Fruit fly (Drosophila melanogaster) whole organism, prepupa: Measurements from ENCODE around the gene nsl1.

Experiments
- Blimp-1 ChIP-seq: fragments of 200-800 bp; sonication (Bioruptor generic); optimal IDR thresholded peaks from 3 replicates; lab custom pipeline; 2017; ENCODE audit warnings: missing biosample characterization, missing genetic modification characterization, mild to moderate bottlenecking, moderate library complexity, missing genetic modification reagents
- CG10669 ChIP-seq: fragments of 200-800 bp; sonication (Bioruptor generic); optimal IDR thresholded peaks from 3 replicates; lab custom pipeline; 2018; ENCODE audit warnings: missing biosample characterization, mild to moderate bottlenecking, missing genetic modification characterization, moderate library complexity
- CG15336 ChIP-seq: fragments of 200-800 bp; sonication (Bioruptor generic); IDR thresholded peaks from 2 replicates; pipeline ENCODE4 v1.3.6; 2022; ENCODE audit warnings: missing biosample characterization, missing genetic modification characterization
- CG1621 ChIP-seq: fragments of 200-800 bp; sonication (Bioruptor generic); optimal IDR thresholded peaks from 3 replicates; lab custom pipeline; 2018; ENCODE audit warnings: missing biosample characterization, mild to moderate bottlenecking, missing genetic modification characterization
- CG16779 ChIP-seq: fragments of 200-800 bp; sonication (Bioruptor generic); optimal IDR thresholded peaks from 3 replicates; lab custom pipeline; 2017; ENCODE audit warnings: missing biosample characterization, mild to moderate bottlenecking, missing genetic modification characterization
- CG31627 ChIP-seq: fragments of 200-800 bp; sonication (Bioruptor generic); optimal IDR thresholded peaks from 3 replicates; lab custom pipeline; 2016; ENCODE audit warnings: missing biosample characterization, missing genetic modification characterization
- CG3919 ChIP-seq: fragments of 200-800 bp; sonication (Bioruptor generic); optimal IDR thresholded peaks from 3 replicates; lab custom pipeline; 2016; ENCODE audit warnings: missing biosample characterization, missing genetic modification characterization
- CG6163 ChIP-seq: fragments of 200-800 bp; sonication (Bioruptor generic); IDR thresholded peaks from 3 replicates; pipeline ENCODE4 v1.3.6; 2022; ENCODE audit warnings: missing biosample characterization, missing genetic modification characterization
- CG6808 ChIP-seq: fragments of 200-800 bp; sonication (Bioruptor generic); optimal IDR thresholded peaks from 3 replicates; lab custom pipeline; 2017; ENCODE audit warnings: missing biosample characterization, missing genetic modification characterization, mild to moderate bottlenecking, moderate library complexity, missing genetic modification reagents
- CG7368 ChIP-seq: fragments of 200-800 bp; sonication (Bioruptor generic); optimal IDR thresholded peaks from 3 replicates; lab custom pipeline; 2016; ENCODE audit warnings: missing biosample characterization, missing genetic modification characterization
- CG8119 ChIP-seq: fragments of 200-800 bp; sonication (Bioruptor generic); IDR thresholded peaks from 3 replicates; pipeline ENCODE4 v1.3.6; 2022; ENCODE audit warnings: missing biosample characterization, missing genetic modification characterization
- CG8632 ChIP-seq: fragments of 200-800 bp; sonication (Bioruptor generic); optimal IDR thresholded peaks from 3 replicates; lab custom pipeline; 2016; ENCODE audit warnings: missing biosample characterization, missing genetic modification characterization
- CG9139 ChIP-seq: fragments of 200-800 bp; sonication (Bioruptor generic); optimal IDR thresholded peaks from 3 replicates; lab custom pipeline; 2017; ENCODE audit warnings: missing biosample characterization, mild to moderate bottlenecking, missing genetic modification characterization
- Eip75B ChIP-seq: fragments of 200-800 bp; sonication (Bioruptor generic); optimal IDR thresholded peaks from 3 replicates; lab custom pipeline; 2016; ENCODE audit warnings: missing biosample characterization, missing genetic modification characterization
- Eip78C ChIP-seq: fragments of 200-800 bp; sonication (Bioruptor generic); peaks from one replicate; lab custom pipeline; 2016; ENCODE audit warnings: missing biosample characterization, missing genetic modification characterization
- Ets21C ChIP-seq: fragments of 200-800 bp; sonication (Bioruptor generic); optimal IDR thresholded peaks from 3 replicates; lab custom pipeline; 2016; ENCODE audit warnings: missing biosample characterization, missing genetic modification characterization
- Ets96B ChIP-seq: fragments of 200-800 bp; optimal IDR thresholded peaks from 2 replicates; lab custom pipeline; 2019; ENCODE audit warnings: missing biosample characterization, mild to moderate bottlenecking, missing genetic modification characterization, moderate library complexity
- Hr38 ChIP-seq: sonication (Bioruptor generic); optimal IDR thresholded peaks from 2 replicates; lab custom pipeline; 2016; ENCODE audit warnings: missing biosample characterization, missing genetic modification characterization
- Hr39 ChIP-seq: fragments of 200-800 bp; sonication (Bioruptor generic); optimal IDR thresholded peaks from 2 replicates; lab custom pipeline; 2016; ENCODE audit warnings: missing biosample characterization, missing genetic modification characterization
- Hr4 ChIP-seq: fragments of 200-800 bp; sonication (Bioruptor generic); optimal IDR thresholded peaks from 3 replicates; lab custom pipeline; 2016; ENCODE audit warnings: missing biosample characterization, missing genetic modification characterization
- Lpt ChIP-seq: fragments of 200-800 bp; sonication (Bioruptor generic); optimal IDR thresholded peaks from 3 replicates; lab custom pipeline; 2016; ENCODE audit warnings: missing biosample characterization, missing genetic modification characterization
- OdsH ChIP-seq: fragments of 200-800 bp; sonication (Bioruptor generic); optimal IDR thresholded peaks from 3 replicates; lab custom pipeline; 2016; ENCODE audit warnings: missing biosample characterization, missing genetic modification characterization
- Smox ChIP-seq: fragments of 200-800 bp; sonication (Bioruptor generic); optimal IDR thresholded peaks from 3 replicates; lab custom pipeline; 2016; ENCODE audit warnings: missing biosample characterization, missing genetic modification characterization
- Sox102F ChIP-seq: fragments of 200-800 bp; sonication (Bioruptor generic); optimal IDR thresholded peaks from 2 replicates; lab custom pipeline; 2016; ENCODE audit warnings: missing biosample characterization, mild to moderate bottlenecking, missing genetic modification characterization
- Sox14 ChIP-seq: fragments of 200-800 bp; sonication (Bioruptor generic); optimal IDR thresholded peaks from 3 replicates; lab custom pipeline; 2016; ENCODE audit warnings: missing biosample characterization, missing genetic modification characterization
- achi ChIP-seq: fragments of 200-800 bp; sonication (Bioruptor generic); optimal IDR thresholded peaks from 3 replicates; lab custom pipeline; 2016; ENCODE audit warnings: missing biosample characterization, missing genetic modification characterization
- cyc ChIP-seq: fragments of 200-800 bp; sonication (Bioruptor generic); optimal IDR thresholded peaks from 3 replicates; lab custom pipeline; 2016; ENCODE audit warnings: missing biosample characterization, missing genetic modification characterization
- dsx ChIP-seq: fragments of 200-800 bp; optimal IDR thresholded peaks from 3 replicates; lab custom pipeline; 2019; ENCODE audit warnings: missing biosample characterization, mild to moderate bottlenecking, missing genetic modification characterization, moderate library complexity; ENCODE audit not compliant: poor library complexity, severe bottlenecking
- eg ChIP-seq: fragments of 200-800 bp; sonication (Bioruptor generic); IDR thresholded peaks from 3 replicates; pipeline ENCODE4 v1.3.6; 2022; ENCODE audit warnings: missing biosample characterization, missing genetic modification characterization
- esn ChIP-seq: fragments of 200-800 bp; sonication (Bioruptor generic); optimal IDR thresholded peaks from 2 replicates; lab custom pipeline; 2016; ENCODE audit warnings: missing biosample characterization, mild to moderate bottlenecking, missing genetic modification characterization, moderate library complexity
- fd59A ChIP-seq: fragments of 200-800 bp; sonication (Bioruptor generic); optimal IDR thresholded peaks from 2 replicates; lab custom pipeline; 2017; ENCODE audit warnings: missing biosample characterization, mild to moderate bottlenecking, missing genetic modification characterization, missing genetic modification reagents
- fd85E ChIP-seq: fragments of 200-800 bp; sonication (Bioruptor generic); optimal IDR thresholded peaks from 3 replicates; lab custom pipeline; 2016; ENCODE audit warnings: missing biosample characterization, missing genetic modification characterization
- lz ChIP-seq: fragments of 200-800 bp; sonication (Bioruptor generic); optimal IDR thresholded peaks from 3 replicates; lab custom pipeline; 2016; ENCODE audit warnings: missing biosample characterization, missing genetic modification characterization
- pdm3 ChIP-seq: fragments of 200-800 bp; sonication (Bioruptor generic); optimal IDR thresholded peaks from 3 replicates; lab custom pipeline; 2016; ENCODE audit warnings: missing biosample characterization, missing genetic modification characterization
- salr ChIP-seq, 2 experiments: fragments of 200-800 bp; sonication (Bioruptor generic); optimal IDR thresholded peaks; 3 replicates each; lab custom pipeline; 2016 to 2018; ENCODE audit warnings: missing biosample characterization in 2 of 2, missing genetic modification characterization in 2 of 2, mild to moderate bottlenecking in 1 of 2
- spab ChIP-seq: fragments of 200-800 bp; sonication (Bioruptor generic); optimal IDR thresholded peaks from 2 replicates; lab custom pipeline; 2017; ENCODE audit warnings: missing biosample characterization, mild to moderate bottlenecking, missing genetic modification characterization, missing genetic modification reagents
- ss ChIP-seq, 2 experiments: fragments of 200-800 bp; sonication (Bioruptor generic); optimal IDR thresholded peaks; 2 replicates in 1 of 2; 3 replicates in 1 of 2; lab custom pipeline; 2017 to 2018; ENCODE audit warnings: mild to moderate bottlenecking in 2 of 2, missing biosample characterization in 2 of 2, missing genetic modification characterization in 2 of 2, moderate library complexity in 1 of 2
- svp ChIP-seq: fragments of 200-800 bp; sonication (Bioruptor generic); peaks from one replicate; lab custom pipeline; 2016; ENCODE audit warnings: missing biosample characterization, missing genetic modification characterization
- vri ChIP-seq: fragments of 200-800 bp; sonication (Bioruptor generic); optimal IDR thresholded peaks from 3 replicates; lab custom pipeline; 2016; ENCODE audit warnings: missing biosample characterization, mild to moderate bottlenecking, missing genetic modification characterization

The nsl1 gene

DNA sequence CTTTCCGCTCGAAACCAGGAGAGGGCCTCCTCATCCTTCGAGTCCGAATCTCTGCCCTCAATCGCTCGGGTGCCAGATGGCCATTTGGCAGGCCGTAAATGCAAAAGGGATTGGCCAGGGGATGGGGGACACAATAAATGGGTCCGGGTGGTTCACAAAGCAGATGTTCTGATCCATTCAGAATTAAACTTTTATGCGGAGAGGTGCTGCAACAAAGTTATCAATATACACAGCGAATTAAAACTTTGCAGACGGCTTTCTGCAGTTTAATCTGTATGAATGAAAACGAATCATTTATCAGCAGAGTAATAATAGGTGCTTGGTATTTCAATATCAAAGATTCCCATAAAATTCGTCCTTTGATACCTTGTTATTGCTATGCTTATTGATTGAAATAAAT, 13.7 kb downstream of the nsl1 start (continued):
- TF ChIP-seq lz (GFP tag; lab: Kevin White, UChicago) = no peak
- no peak for TF ChIP-seq CG31627 (GFP tag; lab: Kevin White, UChicago)
- TF ChIP-seq CG8119 (GFP tag; lab: Robert Waterston, UW) = no peak
- peak; percentile 94 for TF ChIP-seq dsx
- no peak for TF ChIP-seq Eip75B (GFP tag; lab: Kevin White, UChicago)
- TF ChIP-seq Eip78C (GFP tag; lab: Kevin White, UChicago) = no peak

DNA sequence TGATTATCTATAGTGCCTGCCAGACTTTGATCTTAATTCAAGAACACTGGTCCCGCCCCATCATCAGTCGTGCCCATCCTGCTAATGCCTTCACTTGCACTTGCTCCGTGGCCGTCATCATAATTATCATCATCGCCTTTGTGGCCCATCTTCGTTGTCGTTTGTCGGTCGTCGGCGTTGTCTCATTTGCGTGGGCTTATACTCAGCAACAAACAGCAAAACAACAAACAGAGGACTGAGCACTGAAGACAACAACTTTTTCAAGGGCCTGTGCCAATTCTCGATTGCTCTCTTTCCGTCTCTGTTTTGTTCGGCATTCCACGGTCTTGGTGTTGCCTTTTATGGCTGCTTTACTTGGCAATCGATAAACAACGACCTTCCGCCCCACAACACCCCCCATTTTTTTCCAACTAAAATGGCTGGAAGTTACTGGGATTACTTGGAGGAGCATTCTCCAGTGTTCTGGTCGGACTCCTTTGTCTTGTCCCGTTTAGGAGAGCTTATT, 14.3 kb downstream of the nsl1 start:
- TF ChIP-seq Ets96B (tag; lab: Kevin White, UChicago) (no peak), CG6163 (GFP tag; lab: Robert Waterston, UW) (0 out of 3 replicates have a peak, but pooled peaks have one; percentile 17), Blimp-1 (GFP tag; lab: Kevin White, UChicago) (peak; percentile 41)
- TF ChIP-seq, all 60 proteins: peak for 2

DNA sequence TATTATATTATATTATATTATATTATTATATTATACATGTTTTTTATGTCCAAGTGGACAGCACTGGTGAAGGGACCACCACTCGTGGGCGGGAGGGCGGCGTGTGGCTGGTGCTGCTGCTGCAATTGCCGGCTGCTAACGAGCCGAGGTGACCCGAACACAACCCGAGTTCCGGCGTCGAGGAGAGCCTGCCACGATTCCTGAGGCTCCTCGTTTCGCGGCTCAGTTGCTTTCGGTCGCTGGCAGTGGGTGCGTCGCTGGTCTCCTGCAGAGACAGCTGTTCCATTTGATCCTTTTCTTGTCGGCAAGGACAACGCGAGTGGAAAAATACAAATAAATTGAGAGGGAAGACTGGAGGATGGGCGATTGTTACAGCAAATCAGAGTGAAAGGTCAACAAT, 16.8 kb downstream of the nsl1 start:
- TF ChIP-seq Hr38 (GFP tag; lab: Kevin White, UChicago) (no peak), CG3919 (GFP tag; lab: Kevin White, UChicago) (peak; percentile 17), Eip78C (GFP tag; lab: Kevin White, UChicago) (peak; percentile 30), fd59A (GFP tag; lab: Kevin White, UChicago) (no peak), Sox14 (GFP tag; lab: Kevin White, UChicago) (no peak), CG8119 (GFP tag; lab: Robert Waterston, UW) (no peak), CG15336 (GFP tag; lab: Robert Waterston, UW) (no peak), CG6163 (GFP tag; lab: Robert Waterston, UW) (no peak), fd85E (GFP tag; lab: Kevin White, UChicago) (no peak), achi (GFP tag; lab: Kevin White, UChicago) (no peak), cyc (GFP tag; lab: Kevin White, UChicago) (no peak), dsx (no peak), vri (GFP tag; lab: Kevin White, UChicago) (no peak), eg (GFP tag; lab: Robert Waterston, UW) (peak; percentile 12; the same call in 1 of the 3 replicates), CG16779 (no peak), CG10669 (GFP tag; lab: Kevin White, UChicago) (no peak), CG6808 (GFP tag; lab: Kevin White, UChicago) (no peak), ss (GFP tag; optimal IDR thresholded peaks at IDR 0.05; lab: Kevin White, UChicago) (peak in 1 of 2 experiments; percentile 46), OdsH (GFP tag; lab: Kevin White, UChicago) (no peak), Ets21C (no peak), Sox102F (GFP tag; lab: Kevin White, UChicago) (peak; percentile 3), CG9139 (no peak), CG7368 (GFP tag; lab: Kevin White, UChicago) (no peak), lz (GFP tag; lab: Kevin White, UChicago) (no peak), Lpt (GFP tag; lab: Kevin White, UChicago) (no peak), CG8632 (no peak), Hr39 (GFP tag; lab: Kevin White, UChicago) (no peak), esn (GFP tag; lab: Kevin White, UChicago) (no peak), Hr4 (no peak), CG1621 (tag; lab: Kevin White, UChicago) (no peak), pdm3 (GFP tag; lab: Kevin White, UChicago) (no peak), salr (GFP tag; optimal IDR thresholded peaks at IDR 0.05; lab: Kevin White, UChicago) (no peak), spab (no peak), Smox (GFP tag; lab: Kevin White, UChicago) (no peak), svp (GFP tag; lab: Kevin White, UChicago) (no peak)
